Worm (Caenorhabditis elegans) whole organism, late embryonic: ENCODE data around the gene nlp-61.

Experiments used
- C38D4.7 ChIP-seq: fragments of 200-800 bp; sonication (Bioruptor generic); optimal IDR thresholded peaks from 2 replicates; lab custom pipeline; 2018; ENCODE audit warnings: mild to moderate bottlenecking, missing genetic modification characterization, moderate library complexity, missing compliant biosample characterization
- F13H6.1 ChIP-seq: sonication (generic microtip); optimal IDR thresholded peaks from 2 replicates; lab custom pipeline; 2016; ENCODE audit warnings: missing genetic modification characterization, missing compliant biosample characterization
- Y22D7AL.16 ChIP-seq: sonication (generic microtip); optimal IDR thresholded peaks from 2 replicates; lab custom pipeline; 2016; ENCODE audit warnings: missing genetic modification characterization, missing compliant biosample characterization
- ama-1 ChIP-seq: fragments of 150-350 bp; optimal IDR thresholded peaks from 2 replicates; lab custom pipeline; 2014
- ceh-2 ChIP-seq: sonication (generic microtip); optimal IDR thresholded peaks from 2 replicates; lab custom pipeline; 2016; ENCODE audit warnings: missing genotype, missing genetic modification characterization, missing compliant biosample characterization
- ceh-24 ChIP-seq: sonication (generic microtip); optimal IDR thresholded peaks from 2 replicates; lab custom pipeline; 2016; ENCODE audit warnings: mild to moderate bottlenecking, missing genetic modification characterization, missing compliant biosample characterization
- ceh-31 ChIP-seq: sonication (generic microtip); optimal IDR thresholded peaks from 2 replicates; lab custom pipeline; 2016; ENCODE audit warnings: missing genetic modification characterization, missing compliant biosample characterization
- ceh-34 ChIP-seq: sonication (generic microtip); optimal IDR thresholded peaks from 2 replicates; lab custom pipeline; 2016; ENCODE audit warnings: mild to moderate bottlenecking, missing genetic modification characterization, missing compliant biosample characterization
- ceh-9 ChIP-seq: sonication (generic microtip); optimal IDR thresholded peaks from 2 replicates; lab custom pipeline; 2016; ENCODE audit warnings: mild to moderate bottlenecking, missing genetic modification characterization, inconsistent platforms, missing compliant biosample characterization
- che-1 ChIP-seq: sonication (generic microtip); optimal IDR thresholded peaks from 2 replicates; lab custom pipeline; 2016; ENCODE audit warnings: mild to moderate bottlenecking, missing genetic modification characterization, missing compliant biosample characterization
- dve-1 ChIP-seq: sonication (generic microtip); optimal IDR thresholded peaks from 2 replicates; lab custom pipeline; 2017; ENCODE audit warnings: antibody characterized with exemption, mild to moderate bottlenecking, missing genetic modification characterization, missing compliant biosample characterization
- fax-1 ChIP-seq: sonication (generic microtip); optimal IDR thresholded peaks from 2 replicates; lab custom pipeline; 2016; ENCODE audit warnings: missing genotype, missing genetic modification characterization, missing compliant biosample characterization
- fkh-6 ChIP-seq: sonication (generic microtip); optimal IDR thresholded peaks from 2 replicates; lab custom pipeline; 2016; ENCODE audit warnings: missing genetic modification characterization, missing compliant biosample characterization
- gmeb-2 ChIP-seq: sonication (generic microtip); optimal IDR thresholded peaks from 2 replicates; lab custom pipeline; 2016; ENCODE audit warnings: missing genetic modification characterization, inconsistent platforms, missing compliant biosample characterization
- hlh-13 ChIP-seq: fragments of 200-800 bp; sonication (Bioruptor generic); optimal IDR thresholded peaks from 2 replicates; lab custom pipeline; 2018; ENCODE audit warnings: mild to moderate bottlenecking, missing genetic modification characterization, missing compliant biosample characterization
- lim-6 ChIP-seq: sonication (generic microtip); optimal IDR thresholded peaks from 2 replicates; lab custom pipeline; 2016; ENCODE audit warnings: missing genetic modification characterization, missing compliant biosample characterization
- madf-2 ChIP-seq: sonication (generic microtip); optimal IDR thresholded peaks from 2 replicates; lab custom pipeline; 2017; ENCODE audit warnings: missing genetic modification characterization, missing compliant biosample characterization
- nfya-1 ChIP-seq: sonication (generic microtip); optimal IDR thresholded peaks from 2 replicates; lab custom pipeline; 2017; ENCODE audit warnings: missing genetic modification characterization, mild to moderate bottlenecking, missing compliant biosample characterization, antibody characterized with exemption, moderate library complexity
- nhr-232 ChIP-seq: sonication (generic microtip); optimal IDR thresholded peaks from 2 replicates; lab custom pipeline; 2016; ENCODE audit warnings: missing genetic modification characterization, missing compliant biosample characterization
- npax-4 ChIP-seq: sonication (generic microtip); optimal IDR thresholded peaks from 2 replicates; lab custom pipeline; 2016; ENCODE audit warnings: missing genetic modification characterization, missing compliant biosample characterization
- pag-3 ChIP-seq: sonication (generic microtip); optimal IDR thresholded peaks from 2 replicates; lab custom pipeline; 2016; ENCODE audit warnings: missing compliant biosample characterization, missing genetic modification characterization, borderline replicate concordance
- pat-9 ChIP-seq: fragments of 200-800 bp; sonication (Bioruptor generic); optimal IDR thresholded peaks from 2 replicates; lab custom pipeline; 2018; ENCODE audit warnings: mild to moderate bottlenecking, missing genetic modification characterization, moderate library complexity, missing compliant biosample characterization
- pax-1 ChIP-seq: fragments of 150-350 bp; optimal IDR thresholded peaks from 2 replicates; lab custom pipeline; 2014; ENCODE audit warnings: missing biosample characterization, missing genetic modification characterization
- rnt-1 ChIP-seq: sonication (generic microtip); optimal IDR thresholded peaks from 2 replicates; lab custom pipeline; 2016; ENCODE audit warnings: missing genetic modification characterization, missing compliant biosample characterization
- syd-9 ChIP-seq: sonication (generic microtip); optimal IDR thresholded peaks from 2 replicates; lab custom pipeline; 2016; ENCODE audit warnings: mild to moderate bottlenecking, missing genetic modification characterization, moderate library complexity, missing compliant biosample characterization
- tbx-7 ChIP-seq: sonication (generic microtip); optimal IDR thresholded peaks from 2 replicates; lab custom pipeline; 2016; ENCODE audit warnings: missing genotype, missing genetic modification characterization, missing compliant biosample characterization
- ttx-3 ChIP-seq: sonication (generic microtip); optimal IDR thresholded peaks from 2 replicates; lab custom pipeline; 2016; ENCODE audit warnings: missing genetic modification reagents, missing genetic modification characterization, missing compliant biosample characterization
- unc-55 ChIP-seq: sonication (generic microtip); optimal IDR thresholded peaks from 2 replicates; lab custom pipeline; 2017; ENCODE audit warnings: missing biosample characterization, missing genetic modification reagents, missing genetic modification characterization
- unc-86 ChIP-seq: sonication (generic microtip); optimal IDR thresholded peaks from 2 replicates; lab custom pipeline; 2016; ENCODE audit warnings: missing genetic modification characterization, missing compliant biosample characterization

The nlp-61 gene

DNA sequence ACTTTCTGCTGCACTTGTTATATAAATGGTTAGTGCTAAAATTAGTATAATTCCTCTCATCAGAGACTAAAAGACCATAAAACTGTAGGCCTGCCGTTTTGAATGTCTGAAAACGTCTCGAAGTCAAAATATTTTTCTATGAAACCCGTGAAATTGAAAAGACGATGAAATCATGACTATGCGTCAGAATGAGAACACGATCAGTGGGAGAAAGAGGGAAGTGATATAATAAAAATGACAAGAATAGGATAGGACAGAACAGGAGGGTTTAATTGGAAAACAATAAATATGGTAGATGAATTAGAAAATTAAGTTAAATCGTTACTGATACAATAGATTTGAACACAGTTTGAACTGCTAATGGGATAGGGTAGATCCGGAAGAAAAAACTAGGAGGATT, 43.2 kb downstream of the nlp-61 start, which contains the start of gene F27D9.7:
TSS of gene F27D9.7 (minus strand) at position 101 of the 400 bp plus-strand sequence.
- TF ChIP-seq C38D4.7: no peak
- no peak for TF ChIP-seq F13H6.1 (tag; lab: Kevin White, UChicago)
- no peak for TF ChIP-seq rnt-1 (tag; lab: Kevin White, UChicago)
- no peak for TF ChIP-seq pat-9 (tag; lab: Kevin White, UChicago)
- no peak for TF ChIP-seq ceh-9 (tag; lab: Kevin White, UChicago)
- TF ChIP-seq ama-1 (lab: Kevin White, UChicago): no peak
- no peak for TF ChIP-seq ceh-24 (tag; lab: Kevin White, UChicago)
- no peak for TF ChIP-seq che-1 (tag; lab: Kevin White, UChicago)
- TF ChIP-seq pag-3 (tag; lab: Kevin White, UChicago): no peak

ce11 chrX:7672693-7673092, 45.2 kb downstream of the nlp-61 start, which contains the start of gene F27D9.2:
Gene F27D9.2, plus strand, starts transcription at chrX:7672993.
- TF ChIP-seq Y22D7AL.16 (tag; lab: Kevin White, UChicago) (no peak), che-1 (tag; lab: Kevin White, UChicago) (no peak), pax-1 (tag; lab: Kevin White, UChicago) (no peak), ama-1 (lab: Kevin White, UChicago) (no peak), hlh-13 (GFP tag; lab: Kevin White, UChicago) (no peak), dve-1 (no peak), madf-2 (no peak), ttx-3 (tag; lab: Kevin White, UChicago) (no peak), nhr-232 (tag; lab: Kevin White, UChicago) (no peak), unc-55 (GFP tag; lab: Kevin White, UChicago) (no peak), fkh-6 (no peak), gmeb-2 (no peak), ceh-34 (tag; lab: Kevin White, UChicago) (no peak), nfya-1 (no peak)

ce11 chrX:7674871-7675270, 47.4 kb downstream of the nlp-61 start:
- TF ChIP-seq nhr-232 (tag; lab: Kevin White, UChicago): no peak
- TF ChIP-seq syd-9 (tag; lab: Kevin White, UChicago): no peak
- no peak for TF ChIP-seq ceh-31 (tag; lab: Kevin White, UChicago)
- TF ChIP-seq tbx-7 (tag; lab: Kevin White, UChicago): no peak
- no peak for TF ChIP-seq ttx-3 (tag; lab: Kevin White, UChicago)
- no peak for TF ChIP-seq ceh-34 (tag; lab: Kevin White, UChicago)
- no peak for TF ChIP-seq npax-4 (tag; lab: Kevin White, UChicago)
- no peak for TF ChIP-seq fax-1 (tag; lab: Kevin White, UChicago)
- TF ChIP-seq nfya-1: no peak
- no peak for TF ChIP-seq ceh-24 (tag; lab: Kevin White, UChicago)
- no peak for TF ChIP-seq ceh-2 (tag; lab: Kevin White, UChicago)
- no peak for TF ChIP-seq gmeb-2
- no peak for TF ChIP-seq lim-6 (tag; lab: Kevin White, UChicago)
- no peak for TF ChIP-seq unc-86
